Fruit fly (Drosophila melanogaster): Measurements from ENCODE around the gene ClC-c.

dm6 chr3L:16113607-16114337 is 23.5 kb downstream of the ClC-c start:
- TF ChIP-seq CG11617 (GFP tag; optimal IDR thresholded peaks at IDR 0.05) (peak; percentile 98), Clk (GFP tag; optimal IDR thresholded peaks at IDR 0.05) (peak; percentile 83), CG5204 (GFP tag; optimal IDR thresholded peaks at IDR 0.05) (no peak), pad (GFP tag; optimal IDR thresholded peaks at IDR 0.05) (peak; percentile 65), CG1620 (GFP tag; optimal IDR thresholded peaks at IDR 0.05) (peak; percentile 81), CG14711 (tag; optimal IDR thresholded peaks at IDR 0.05) (peak; percentile 83), CG7101 (tag; optimal IDR thresholded peaks at IDR 0.05) (peak; percentile 89), cnc (optimal IDR thresholded peaks at IDR 0.05) (no peak), CG7045 (GFP tag; optimal IDR thresholded peaks at IDR 0.05) (peak; percentile 88), Crg-1 (GFP tag; optimal IDR thresholded peaks at IDR 0.05) (peak; percentile 83), toe (GFP tag; optimal IDR thresholded peaks at IDR 0.05) (no peak), CG33017 (tag; optimal IDR thresholded peaks at IDR 0.05) (peak; percentile 79)
